Fruit fly (Drosophila melanogaster) whole organism, embryonic: Measurements from ENCODE around the gene Nplp3.

Source experiments
- CG10565 ChIP-seq: fragments of 200-800 bp; sonication (Bioruptor generic); optimal IDR thresholded peaks from 3 replicates; lab custom pipeline; 2016; ENCODE audit warnings: missing biosample characterization, mild to moderate bottlenecking, missing genetic modification characterization
- CG11723 ChIP-seq: fragments of 200-800 bp; sonication (Bioruptor generic); optimal IDR thresholded peaks from 2 replicates; lab custom pipeline; 2017; ENCODE audit warnings: missing biosample characterization, mild to moderate bottlenecking, missing genetic modification characterization
- CG12299 ChIP-seq: fragments of 200-800 bp; sonication (Bioruptor generic); optimal IDR thresholded peaks from 2 replicates; lab custom pipeline; 2018; ENCODE audit warnings: missing biosample characterization, mild to moderate bottlenecking, missing genetic modification characterization
- CG12391 ChIP-seq: fragments of 200-800 bp; sonication (Bioruptor generic); optimal IDR thresholded peaks from 3 replicates; lab custom pipeline; 2018; ENCODE audit warnings: missing biosample characterization, mild to moderate bottlenecking, missing genetic modification characterization, moderate library complexity
- CG13624 ChIP-seq: fragments of 200-800 bp; sonication (Bioruptor generic); optimal IDR thresholded peaks from 2 replicates; lab custom pipeline; 2016; ENCODE audit warnings: missing biosample characterization, missing genetic modification characterization
- CG14710 ChIP-seq: fragments of 200-800 bp; sonication (Bioruptor generic); optimal IDR thresholded peaks from 3 replicates; lab custom pipeline; 2019; ENCODE audit warnings: missing biosample characterization, mild to moderate bottlenecking, missing genetic modification characterization, moderate library complexity
- CG15073 ChIP-seq: fragments of 200-800 bp; sonication (Bioruptor generic); optimal IDR thresholded peaks from 2 replicates; lab custom pipeline; 2016; ENCODE audit warnings: missing biosample characterization, missing genetic modification characterization
- CG16815 ChIP-seq: fragments of 200-800 bp; sonication (Bioruptor generic); optimal IDR thresholded peaks from 3 replicates; lab custom pipeline; 2017; ENCODE audit warnings: missing biosample characterization, mild to moderate bottlenecking, missing genetic modification characterization
- CG17361 ChIP-seq: fragments of 200-800 bp; sonication (Bioruptor generic); IDR thresholded peaks from 3 replicates; pipeline ENCODE4 v1.3.6; 2022; ENCODE audit warnings: missing biosample characterization, missing genetic modification characterization
- CG17802 ChIP-seq: fragments of 200-800 bp; sonication (Bioruptor generic); optimal IDR thresholded peaks from 2 replicates; lab custom pipeline; 2018; ENCODE audit warnings: missing biosample characterization, mild to moderate bottlenecking, missing genetic modification characterization, moderate library complexity
- CG2120 ChIP-seq: fragments of 200-800 bp; sonication (Bioruptor generic); optimal IDR thresholded peaks from 3 replicates; lab custom pipeline; 2016; ENCODE audit warnings: missing biosample characterization, missing genetic modification characterization
- CG2712 ChIP-seq: fragments of 200-800 bp; optimal IDR thresholded peaks from 3 replicates; lab custom pipeline; 2019; ENCODE audit warnings: missing biosample characterization, mild to moderate bottlenecking, missing genetic modification characterization, moderate library complexity
- CG32772 ChIP-seq: fragments of 200-800 bp; sonication (Bioruptor generic); IDR thresholded peaks from 2 replicates; pipeline ENCODE4 v1.3.6; 2022; ENCODE audit warnings: missing biosample characterization, missing genetic modification characterization
- CG4328 ChIP-seq: fragments of 200-800 bp; sonication (Bioruptor generic); optimal IDR thresholded peaks from 3 replicates; lab custom pipeline; 2017; ENCODE audit warnings: missing biosample characterization, missing genetic modification reagents, missing genetic modification characterization
- CG5245 ChIP-seq: fragments of 200-800 bp; sonication (Bioruptor generic); optimal IDR thresholded peaks from 3 replicates; lab custom pipeline; 2016; ENCODE audit warnings: missing biosample characterization, missing genetic modification characterization
- CG8290 ChIP-seq, 3 experiments: fragments of 200-800 bp; sonication (Bioruptor generic); optimal IDR thresholded peaks; 2 replicates each; lab custom pipeline; 2016 to 2019; ENCODE audit warnings: missing biosample characterization in 3 of 3, missing genetic modification characterization in 3 of 3, mild to moderate bottlenecking in 2 of 3, moderate library complexity in 1 of 3
- CG9727 ChIP-seq: fragments of 200-800 bp; sonication (Bioruptor generic); optimal IDR thresholded peaks from 3 replicates; lab custom pipeline; 2017; ENCODE audit warnings: missing biosample characterization, mild to moderate bottlenecking, missing genetic modification characterization
- CG9876 ChIP-seq: fragments of 200-800 bp; sonication (Bioruptor generic); optimal IDR thresholded peaks from 2 replicates; lab custom pipeline; 2016; ENCODE audit warnings: missing biosample characterization, missing genetic modification characterization
- Chrac-16 ChIP-seq: fragments of 200-800 bp; sonication (Bioruptor generic); optimal IDR thresholded peaks from 3 replicates; lab custom pipeline; 2016; ENCODE audit warnings: missing biosample characterization, missing genetic modification characterization
- D19A ChIP-seq: fragments of 200-800 bp; optimal IDR thresholded peaks from 3 replicates; lab custom pipeline; 2019; ENCODE audit warnings: missing biosample characterization, mild to moderate bottlenecking, missing genetic modification characterization, moderate library complexity
- Dip3 ChIP-seq: fragments of 200-800 bp; sonication (Bioruptor generic); optimal IDR thresholded peaks from 3 replicates; lab custom pipeline; 2016; ENCODE audit warnings: missing biosample characterization, missing genetic modification characterization
- Dll ChIP-seq: fragments of 200-800 bp; sonication (Bioruptor generic); IDR thresholded peaks from 4 replicates; pipeline ENCODE4 v1.3.6; 2022; ENCODE audit warnings: missing biosample characterization, missing genetic modification characterization; ENCODE audit not compliant: partially characterized antibody
- E2f1 ChIP-seq: fragments of 200-800 bp; sonication (Bioruptor generic); IDR thresholded peaks from 2 replicates; pipeline ENCODE4 v1.3.6; 2022; ENCODE audit warnings: missing biosample characterization, missing genetic modification characterization
- Ets97D ChIP-seq: fragments of 200-800 bp; sonication (Bioruptor generic); optimal IDR thresholded peaks from 3 replicates; lab custom pipeline; 2016; ENCODE audit warnings: missing biosample characterization, missing genetic modification characterization
- Hr51 ChIP-seq, 2 experiments: fragments of 200-800 bp; sonication (Bioruptor generic); optimal IDR thresholded peaks; 2 replicates in 1 of 2; 3 replicates in 1 of 2; lab custom pipeline; 2016 to 2018; ENCODE audit warnings: missing biosample characterization in 2 of 2, missing genetic modification characterization in 2 of 2, mild to moderate bottlenecking in 1 of 2, moderate library complexity in 1 of 2
- Mad ChIP-seq: fragments of 200-800 bp; sonication (Bioruptor generic); optimal IDR thresholded peaks from 2 replicates; lab custom pipeline; 2016; ENCODE audit warnings: missing biosample characterization, missing genetic modification characterization
- Max ChIP-seq: fragments of 200-800 bp; sonication (Bioruptor generic); optimal IDR thresholded peaks from 2 replicates; lab custom pipeline; 2016; ENCODE audit warnings: missing biosample characterization, mild to moderate bottlenecking, missing genetic modification characterization
- NC2β ChIP-seq: fragments of 200-800 bp; sonication (Bioruptor generic); optimal IDR thresholded peaks from 2 replicates; lab custom pipeline; 2016; ENCODE audit warnings: missing biosample characterization, missing genetic modification characterization
- Optix ChIP-seq: fragments of 200-800 bp; sonication (Bioruptor generic); IDR thresholded peaks from 3 replicates; pipeline ENCODE4 v1.3.6; 2022; ENCODE audit warnings: missing biosample characterization, missing genetic modification characterization
- Rfx ChIP-seq: fragments of 200-800 bp; sonication (Bioruptor generic); IDR thresholded peaks from 2 replicates; pipeline ENCODE4 v1.3.6; 2022; ENCODE audit warnings: missing biosample characterization, missing genetic modification characterization
- Rx ChIP-seq: fragments of 200-800 bp; sonication (Bioruptor generic); IDR thresholded peaks from 2 replicates; pipeline ENCODE4 v1.3.6; 2022; ENCODE audit warnings: missing biosample characterization, missing genetic modification characterization
- Sry-δ ChIP-seq: fragments of 200-800 bp; sonication (Bioruptor generic); optimal IDR thresholded peaks from 2 replicates; lab custom pipeline; 2016; ENCODE audit warnings: missing biosample characterization, missing genetic modification characterization
- Taf1 ChIP-seq: fragments of 200-800 bp; sonication (Bioruptor generic); IDR thresholded peaks from 2 replicates; pipeline ENCODE4 v1.3.6; 2022; ENCODE audit warnings: missing biosample characterization, missing genetic modification characterization
- ac ChIP-seq: fragments of 200-800 bp; sonication (Bioruptor generic); optimal IDR thresholded peaks from 3 replicates; lab custom pipeline; 2017; ENCODE audit warnings: missing biosample characterization, mild to moderate bottlenecking, missing genetic modification characterization
- bowl ChIP-seq: fragments of 200-800 bp; sonication (Bioruptor generic); IDR thresholded peaks from 2 replicates; pipeline ENCODE4 v1.3.6; 2022; ENCODE audit warnings: missing biosample characterization, missing genetic modification characterization
- chinmo ChIP-seq: fragments of 200-800 bp; sonication (Bioruptor generic); IDR thresholded peaks from 4 replicates; pipeline ENCODE4 v1.3.6; 2022; ENCODE audit warnings: missing biosample characterization, missing genetic modification characterization; ENCODE audit not compliant: partially characterized antibody
- crol ChIP-seq: fragments of 200-800 bp; sonication (Bioruptor generic); IDR thresholded peaks from 2 replicates; pipeline ENCODE4 v1.3.6; 2022; ENCODE audit warnings: missing biosample characterization, missing genetic modification characterization
- fd102C ChIP-seq: fragments of 200-800 bp; sonication (Bioruptor generic); optimal IDR thresholded peaks from 2 replicates; lab custom pipeline; 2018; ENCODE audit warnings: missing biosample characterization, mild to moderate bottlenecking, missing genetic modification characterization, moderate library complexity
- gem ChIP-seq: fragments of 200-800 bp; sonication (Bioruptor generic); optimal IDR thresholded peaks from 2 replicates; lab custom pipeline; 2019; ENCODE audit warnings: missing biosample characterization, mild to moderate bottlenecking, missing genetic modification characterization, moderate library complexity
- hth ChIP-seq: fragments of >200 bp; optimal IDR thresholded peaks from 2 replicates; lab custom pipeline; 2017; ENCODE audit warnings: inconsistent platforms
- kay ChIP-seq: fragments of 200-800 bp; sonication (Bioruptor generic); optimal IDR thresholded peaks from 2 replicates; lab custom pipeline; 2016; ENCODE audit warnings: missing biosample characterization, missing genetic modification characterization
- lab ChIP-seq: fragments of 200-800 bp; sonication (Bioruptor generic); optimal IDR thresholded peaks from 3 replicates; lab custom pipeline; 2017; ENCODE audit warnings: missing biosample characterization, missing genetic modification characterization, mild to moderate bottlenecking, moderate library complexity, missing genetic modification reagents
- lmd ChIP-seq: fragments of 200-800 bp; sonication (Bioruptor generic); IDR thresholded peaks from 2 replicates; pipeline ENCODE4 v1.3.6; 2022; ENCODE audit warnings: missing biosample characterization, missing genetic modification characterization
- org-1 ChIP-seq: fragments of 200-800 bp; sonication (Bioruptor generic); optimal IDR thresholded peaks from 2 replicates; lab custom pipeline; 2017; ENCODE audit warnings: missing biosample characterization, missing genetic modification characterization
- pan ChIP-seq, 4 experiments: fragments of >200 bp in 3 of 4; fragments of 200-800 bp in 1 of 4; sonication (Bioruptor generic) in 1 of 4; optimal IDR thresholded peaks in 3 of 4; IDR thresholded peaks in 1 of 4; 2 replicates each; pipeline versions ENCODE4 v1.3.6 to Lab custom; 2017 to 2022; ENCODE audit warnings: missing biosample characterization in 2 of 4, missing genetic modification characterization in 2 of 4, mixed read lengths in 1 of 4
- tio ChIP-seq: fragments of 200-800 bp; sonication (Bioruptor generic); optimal IDR thresholded peaks from 2 replicates; lab custom pipeline; 2017; ENCODE audit warnings: missing biosample characterization, missing genetic modification characterization, inconsistent platforms
- ttk ChIP-seq: fragments of 200-800 bp; sonication (Bioruptor generic); IDR thresholded peaks from 2 replicates; pipeline ENCODE4 v2.1.2; 2022; ENCODE audit warnings: missing biosample characterization, missing genetic modification characterization
- vnd ChIP-seq: fragments of 200-800 bp; sonication (Bioruptor generic); IDR thresholded peaks from 3 replicates; pipeline ENCODE4 v1.3.6; 2022; ENCODE audit warnings: missing biosample characterization, missing genetic modification characterization; ENCODE audit not compliant: partially characterized antibody
- wdn ChIP-seq: fragments of 200-800 bp; sonication (Bioruptor generic); IDR thresholded peaks from 2 replicates; pipeline ENCODE4 v1.3.6; 2022; ENCODE audit warnings: missing biosample characterization, missing genetic modification characterization

The Nplp3 gene

dm6 chr3L:16328207-16328891, 10.5 kb downstream of the Nplp3 start, which contains the start of gene CG13058 (continued):
- TF ChIP-seq CG13624 (GFP tag; lab: Kevin White, UChicago) (no peak), Dll (GFP tag; lab: Robert Waterston, UW) (no peak), fd102C (no peak), CG9727 (peak; percentile 38), org-1 (GFP tag; lab: Kevin White, UChicago) (peak; percentile 50), CG15073 (GFP tag; lab: Kevin White, UChicago) (no peak), kay (GFP tag; lab: Kevin White, UChicago) (no peak), chinmo (GFP tag; lab: Robert Waterston, UW) (no peak), lab (GFP tag; lab: Kevin White, UChicago) (peak; percentile 83), tio (peak; percentile 2), Mad (GFP tag; lab: Kevin White, UChicago) (peak; percentile 22), Chrac-16 (GFP tag; lab: Kevin White, UChicago) (peak; percentile 40), lmd (GFP tag; lab: Robert Waterston, UW) (peak; percentile 67), CG9876 (GFP tag; lab: Kevin White, UChicago) (no peak), gem (tag; lab: Kevin White, UChicago) (peak; percentile 80), Max (peak; percentile 18), CG12299 (tag; lab: Kevin White, UChicago) (no peak), Hr51 (GFP tag; optimal IDR thresholded peaks at IDR 0.05; lab: Kevin White, UChicago) (peak in 1 of 2 experiments; percentile 86), NC2β (no peak), Taf1 (no peak), CG16815 (peak; percentile 17), CG12391 (no peak), hth (lab: Kevin White, UChicago) (no peak), Optix (GFP tag; lab: Robert Waterston, UW) (peak; percentile 55; the same call in 1 of the 3 replicates), CG4328 (GFP tag; lab: Kevin White, UChicago) (no peak), ttk (GFP tag; lab: Robert Waterston, UW) (peak; percentile 44), crol (GFP tag; lab: Robert Waterston, UW) (peak; percentile 69), CG17802 (tag; lab: Kevin White, UChicago) (no peak), Ets97D (no peak), pan (optimal IDR thresholded peaks at IDR 0.05; lab: Kevin White, UChicago) (no peak), pan (GFP tag; optimal IDR thresholded peaks at IDR 0.05 in 1 of 2, IDR thresholded peaks at IDR 0.05 in 1 of 2) (no peak), CG11723 (peak; percentile 24), CG14710 (tag; lab: Kevin White, UChicago) (no peak), ac (GFP tag; lab: Kevin White, UChicago) (no peak), Rfx (GFP tag; lab: Robert Waterston, UW) (0 out of 2 replicates have a peak, but pooled peaks have one; percentile 31), CG8290 (GFP tag; optimal IDR thresholded peaks at IDR 0.05; lab: Kevin White, UChicago) (no peak), CG8290 (tag; optimal IDR thresholded peaks at IDR 0.05; lab: Kevin White, UChicago) (peak in 1 of 2 experiments; percentile 81), CG10565 (no peak), Sry-δ (GFP tag; lab: Kevin White, UChicago) (peak; percentile 32), E2f1 (GFP tag; lab: Robert Waterston, UW) (no peak), CG5245 (peak; percentile 21), bowl (peak; percentile 77), CG32772 (GFP tag; lab: Robert Waterston, UW) (no peak), CG2120 (GFP tag; lab: Kevin White, UChicago) (peak; percentile 77), CG17361 (peak; percentile 60; the same call in 2 of the 3 replicates), CG2712 (tag; lab: Kevin White, UChicago) (no peak), vnd (no peak), D19A (tag; lab: Kevin White, UChicago) (peak; percentile 92), wdn (0 out of 2 replicates have a peak, but pooled peaks have one; percentile 60), Dip3 (peak; percentile 65), Rx (GFP tag; lab: Robert Waterston, UW) (no peak)
